Fruit fly (Drosophila melanogaster): Measurements from ENCODE around the gene CG12017.

DNA sequence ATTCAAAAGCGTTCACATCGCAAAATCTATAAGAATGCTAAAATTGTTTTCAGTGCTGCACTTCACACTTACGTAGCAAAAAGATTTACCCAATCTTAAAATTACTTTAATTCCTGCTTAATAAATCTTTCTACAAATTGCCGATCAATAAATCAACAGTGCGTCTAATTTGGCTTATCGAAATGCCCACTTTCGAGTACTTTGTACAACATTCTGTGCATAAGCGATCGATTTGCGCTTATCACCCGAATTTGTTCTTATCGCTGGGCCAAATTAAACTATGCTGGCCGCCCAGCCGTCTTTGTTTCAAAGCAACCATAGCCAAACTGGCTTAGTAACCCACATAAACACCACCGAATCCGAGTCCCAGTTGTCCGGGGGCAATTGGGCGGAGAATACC is 26.5 kb downstream of the CG12017 start:
- TF ChIP-seq psq (optimal IDR thresholded peaks at IDR 0.05) (no peak), Sin3A (optimal IDR thresholded peaks at IDR 0.05) (no peak), ttk (optimal IDR thresholded peaks at IDR 0.05) (no peak), Myc (optimal IDR thresholded peaks at IDR 0.05) (no peak), insv (optimal IDR thresholded peaks at IDR 0.05) (no peak)

All from Kc167 (cell line).